Fruit fly (Drosophila melanogaster): ENCODE measurements around the gene Qtzl.

dm6 chr2L:12040510-12040909, 45.0 kb downstream of the Qtzl start, which contains the start of gene CG6766:
- no peak for TF ChIP-seq CG7101 (tag; optimal IDR thresholded peaks at IDR 0.05)
- TF ChIP-seq CG5204 (GFP tag; optimal IDR thresholded peaks at IDR 0.05) = no peak
- TF ChIP-seq Crg-1 (GFP tag; optimal IDR thresholded peaks at IDR 0.05) = no peak
- TF ChIP-seq CG14711 (tag; optimal IDR thresholded peaks at IDR 0.05) = no peak
- TF ChIP-seq cnc (optimal IDR thresholded peaks at IDR 0.05) = no peak
- no peak for TF ChIP-seq Clk (GFP tag; optimal IDR thresholded peaks at IDR 0.05)
- no peak for TF ChIP-seq kay (GFP tag; ENCODE audit: borderline replicate concordance)
